Fruit fly (Drosophila melanogaster) whole organism: ENCODE results near the gene Nep4.

ENCODE experiments used
- pan ChIP-seq: fragments of >200 bp; optimal IDR thresholded peaks from 2 replicates; lab custom pipeline; 2017
- psq ChIP-seq: fragments of >200 bp; optimal IDR thresholded peaks from 2 replicates; lab custom pipeline; 2017

- TF ChIP-seq psq (lab: Kevin White, UChicago) (no peak), pan (lab: Kevin White, UChicago) (no peak)
Observed at dm6 chr3R:20616801-20617200, 42.9 kb downstream of the Nep4 start, which contains the start of gene CG15923.
